Worm (Caenorhabditis elegans): ENCODE data around the gene C08F11.10.

The C08F11.10 gene

DNA sequence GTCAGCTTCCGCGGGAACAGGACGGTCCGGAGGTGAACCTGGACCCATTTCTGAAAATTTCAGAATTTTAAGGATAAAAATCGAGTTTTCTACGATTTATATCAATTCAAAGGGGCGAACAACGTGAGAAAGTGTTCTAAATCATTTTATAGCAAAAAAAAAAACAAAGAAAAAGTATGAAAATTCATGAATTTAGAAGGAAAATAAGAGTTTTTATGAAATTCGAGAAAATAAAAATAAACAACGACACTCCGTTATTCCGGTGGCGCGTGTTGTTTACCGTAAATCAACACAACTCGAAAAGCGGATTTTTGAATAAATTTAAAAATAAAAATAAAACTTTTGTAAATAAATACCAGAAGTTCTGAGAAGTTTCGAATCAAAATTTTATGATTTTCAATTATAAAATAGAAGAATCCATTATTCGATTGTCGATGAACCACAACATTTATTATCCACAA, 38.0 kb upstream of the C08F11.10 start, which contains the start of gene nyn-1:
nyn-1 (minus strand) TSS at position 51 of the 461 bp plus-strand sequence.
- TF ChIP-seq zfp-3 (GFP tag; conservative IDR thresholded peaks at IDR 0.05) (no peak), aly-2 (tag; optimal IDR thresholded peaks at IDR 0.05) (no peak), lin-29 (GFP tag; IDR thresholded peaks at IDR 0.05) (no peak), mes-2 (tag; optimal IDR thresholded peaks at IDR 0.05; ENCODE audit: poor library complexity, severe bottlenecking) (no peak), vab-7 (GFP tag; IDR thresholded peaks at IDR 0.05) (no peak), Y105C5A.15 (GFP tag; IDR thresholded peaks at IDR 0.05) (no peak), spr-3 (GFP tag; optimal IDR thresholded peaks at IDR 0.05) (no peak), nhr-42 (GFP tag; IDR thresholded peaks at IDR 0.05) (no peak), mxl-3 (GFP tag; optimal IDR thresholded peaks at IDR 0.05) (no peak), lsy-2 (tag; optimal IDR thresholded peaks at IDR 0.05) (no peak), R02D3.7 (tag; optimal IDR thresholded peaks at IDR 0.05) (peak; percentile 37), lin-38 (GFP tag; IDR thresholded peaks at IDR 0.05) (no peak), mdt-29 (GFP tag; IDR thresholded peaks at IDR 0.05) (no peak), F26F4.8 (GFP tag; conservative IDR thresholded peaks at IDR 0.05) (no peak), ceh-62 (tag; optimal IDR thresholded peaks at IDR 0.05) (no peak), Y48G9A.11 (GFP tag; IDR thresholded peaks at IDR 0.05) (peak; percentile 100), cey-2 (tag; optimal IDR thresholded peaks at IDR 0.05; ENCODE audit: borderline replicate concordance, insufficient read depth) (no peak), madf-5 (GFP tag; IDR thresholded peaks at IDR 0.05) (no peak), snpc-1.2 (GFP tag; IDR thresholded peaks at IDR 0.05) (peak; percentile 76), ztf-7 (tag; optimal IDR thresholded peaks at IDR 0.05) (no peak), mep-1 (tag; optimal IDR thresholded peaks at IDR 0.05) (no peak)

DNA sequence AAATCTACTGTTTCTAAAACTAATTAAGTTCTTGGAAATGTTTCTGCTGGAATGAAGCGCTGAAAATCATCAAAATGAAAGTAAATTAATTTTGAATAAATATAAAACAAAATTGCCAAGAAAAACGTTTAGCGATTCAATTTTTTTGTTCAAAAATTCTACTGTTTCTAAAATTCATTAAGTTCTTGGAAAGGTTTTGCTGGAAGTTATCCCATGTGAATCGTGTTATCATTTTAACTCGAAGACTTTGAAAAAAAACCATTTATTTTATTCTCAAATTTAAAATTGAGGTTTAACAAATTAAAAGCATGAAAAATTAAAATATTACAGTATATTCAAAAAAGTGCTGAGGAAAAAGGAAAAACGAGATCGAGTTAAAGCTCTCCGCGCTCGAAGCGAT, 35.8 kb upstream of the C08F11.10 start:
- TF ChIP-seq ceh-32 (tag; optimal IDR thresholded peaks at IDR 0.05; ENCODE audit: poor library complexity) = no peak
- peak; percentile 18; the same call in 1 of the 2 replicates for TF ChIP-seq snpc-1.2 (GFP tag; IDR thresholded peaks at IDR 0.05)

DNA sequence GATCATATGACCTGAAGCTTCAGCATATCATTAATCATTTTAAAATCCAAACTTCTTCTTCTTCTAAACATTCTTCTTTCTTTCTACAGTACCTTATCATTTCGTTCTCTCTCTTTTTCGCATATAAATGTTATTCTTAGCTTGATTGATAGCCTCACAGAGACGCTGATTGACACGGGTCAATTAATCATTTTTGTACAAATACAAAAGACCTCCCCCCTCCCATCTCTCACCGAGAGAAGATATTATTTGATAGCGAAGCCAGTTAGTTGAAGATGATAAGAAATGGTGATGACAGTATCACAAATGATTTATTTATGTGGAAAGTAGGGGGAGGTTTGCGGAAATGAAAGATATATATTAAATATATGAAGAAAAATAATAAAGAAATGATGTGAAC, 33.7 kb upstream of the C08F11.10 start:
- TF ChIP-seq fkh-10 (GFP tag; optimal IDR thresholded peaks at IDR 0.05) = no peak
- no peak for TF ChIP-seq F10B5.3 (tag; optimal IDR thresholded peaks at IDR 0.05)
- peak; percentile 62 for TF ChIP-seq hlh-30 (tag; optimal IDR thresholded peaks at IDR 0.05; ENCODE audit: insufficient read depth)
- no peak for TF ChIP-seq ceh-82 (tag; optimal IDR thresholded peaks at IDR 0.05)
- TF ChIP-seq mdl-1 (tag; optimal IDR thresholded peaks at IDR 0.05) = peak in 1 of 2 experiments; percentile 45
- no peak for TF ChIP-seq duxl-1 (tag; optimal IDR thresholded peaks at IDR 0.05; ENCODE audit: poor library complexity)
- TF ChIP-seq cey-2 (tag; optimal IDR thresholded peaks at IDR 0.05; ENCODE audit: borderline replicate concordance, insufficient read depth) = peak; percentile 95
- TF ChIP-seq aha-1 (tag) = no peak
- TF ChIP-seq tra-1 (GFP tag; IDR thresholded peaks at IDR 0.05) = peak; percentile 86; the same call in 1 of the 2 replicates
- TF ChIP-seq skn-1 (tag; optimal IDR thresholded peaks at IDR 0.05) = no peak
- TF ChIP-seq daf-8 (GFP tag; IDR thresholded peaks at IDR 0.05) = no peak
- no peak for TF ChIP-seq hmg-1.1 (GFP tag; IDR thresholded peaks at IDR 0.05)
- no peak for TF ChIP-seq aly-2 (tag; optimal IDR thresholded peaks at IDR 0.05)
- no peak for TF ChIP-seq unc-39 (tag; optimal IDR thresholded peaks at IDR 0.05)
- TF ChIP-seq T20F7.1 (GFP tag; optimal IDR thresholded peaks at IDR 0.05) = no peak
- no peak for TF ChIP-seq rbr-2 (tag; optimal IDR thresholded peaks at IDR 0.05)
- TF ChIP-seq nhr-28 (tag; optimal IDR thresholded peaks at IDR 0.05) = peak; percentile 81
- peak; percentile 94 for TF ChIP-seq ceh-20 (GFP tag; IDR thresholded peaks at IDR 0.05)
- TF ChIP-seq unc-62 (GFP tag; optimal IDR thresholded peaks at IDR 0.05 in 1 of 2) = peak in 1 of 2 experiments; percentile 97
- no peak for TF ChIP-seq unc-62 (tag; optimal IDR thresholded peaks at IDR 0.05)
- no peak for TF ChIP-seq nhr-237 (tag; optimal IDR thresholded peaks at IDR 0.05)

Measured in whole organism, L4 larva.